Worm (Caenorhabditis elegans) whole organism, L4/young adult: ENCODE data around the gene srh-269.

Experiments used
- W03F9.2 ChIP-seq: fragments of 150-350 bp; optimal IDR thresholded peaks from 2 replicates; lab custom pipeline; 2014; ENCODE audit warnings: missing biosample characterization, missing genetic modification characterization
- dao-5 ChIP-seq: sonication (generic microtip); optimal IDR thresholded peaks from 2 replicates; lab custom pipeline; 2016; ENCODE audit warnings: missing genotype, missing genetic modification characterization, moderate library complexity, missing compliant biosample characterization
- him-1 ChIP-seq: sonication (generic microtip); optimal IDR thresholded peaks from 2 replicates; lab custom pipeline; 2016; ENCODE audit warnings: missing genotype, missing genetic modification reagents, missing genetic modification characterization, missing compliant biosample characterization

Gene srh-269

DNA sequence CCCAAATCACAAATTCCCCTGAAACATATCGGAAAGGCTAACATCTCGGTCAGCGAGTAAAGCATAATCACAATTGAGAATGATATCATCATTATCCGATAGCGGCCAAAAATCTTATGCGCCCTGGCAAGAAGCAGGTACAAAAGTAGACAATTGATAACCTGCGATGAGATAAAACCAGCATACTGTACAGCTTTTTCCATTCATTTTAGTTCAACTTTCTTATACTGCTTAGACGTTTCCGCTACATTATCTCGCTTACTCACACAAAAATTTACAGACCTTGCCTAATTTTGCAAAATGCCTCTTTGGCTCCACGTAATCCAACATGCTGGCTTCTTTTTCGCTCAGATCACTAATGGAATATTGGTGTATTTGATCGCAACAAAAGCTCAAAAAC lies 8.9 kb downstream of the srh-269 start, which contains the start of gene str-150:
TSS of gene str-150 (plus strand) at position 301 of the 400 bp plus-strand sequence.
- no peak for TF ChIP-seq him-1 (tag; lab: Kevin White, UChicago)
- no peak for TF ChIP-seq W03F9.2 (tag; lab: Kevin White, UChicago)
- TF ChIP-seq dao-5 (tag; lab: Kevin White, UChicago) = no peak

DNA sequence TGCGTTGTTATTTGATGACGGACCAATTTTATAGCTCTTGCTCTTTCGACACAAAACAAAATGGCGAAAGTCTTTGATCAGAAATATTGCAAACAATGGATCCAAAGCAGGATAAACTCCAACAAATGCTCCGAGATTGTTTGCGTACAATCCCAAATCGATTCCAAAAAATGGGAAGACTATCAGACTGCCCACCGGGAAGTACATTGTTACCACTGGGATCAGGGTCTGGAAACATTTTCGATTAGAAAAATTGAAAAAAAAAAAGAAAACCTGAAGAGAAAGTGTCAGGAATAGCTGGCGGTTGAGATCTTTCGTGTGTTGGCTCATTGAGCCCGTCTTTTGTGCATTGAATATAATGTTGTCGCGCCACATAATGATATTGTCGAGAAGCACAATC lies 10.8 kb downstream of the srh-269 start:
- TF ChIP-seq him-1 (tag; lab: Kevin White, UChicago) = no peak
- no peak for TF ChIP-seq W03F9.2 (tag; lab: Kevin White, UChicago)
- no peak for TF ChIP-seq dao-5 (tag; lab: Kevin White, UChicago)

DNA sequence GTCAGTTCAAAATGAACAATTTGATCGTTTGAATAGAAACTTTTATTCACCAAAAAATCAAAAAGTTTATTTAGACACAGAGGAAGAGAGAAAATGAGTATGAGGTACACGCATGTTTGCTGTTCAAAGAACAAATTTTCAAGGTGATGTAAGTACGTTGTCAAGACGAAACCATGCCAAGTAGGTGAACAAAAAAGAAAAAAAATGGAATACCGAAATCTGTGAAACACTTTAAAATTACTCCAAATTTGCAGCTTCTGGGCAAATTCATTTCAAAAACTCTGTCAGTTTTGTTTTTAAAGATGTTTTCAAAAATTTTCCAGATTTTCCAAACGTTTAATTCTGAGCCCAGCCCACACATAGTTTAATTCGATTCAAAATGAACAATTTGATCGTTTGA lies 11.4 kb downstream of the srh-269 start, which contains the start of gene nhr-271:
TSS of gene nhr-271 (minus strand) at position 101 of the 400 bp plus-strand sequence.
- TF ChIP-seq W03F9.2 (tag; lab: Kevin White, UChicago) (no peak), him-1 (tag; lab: Kevin White, UChicago) (no peak), dao-5 (tag; lab: Kevin White, UChicago) (no peak)

DNA sequence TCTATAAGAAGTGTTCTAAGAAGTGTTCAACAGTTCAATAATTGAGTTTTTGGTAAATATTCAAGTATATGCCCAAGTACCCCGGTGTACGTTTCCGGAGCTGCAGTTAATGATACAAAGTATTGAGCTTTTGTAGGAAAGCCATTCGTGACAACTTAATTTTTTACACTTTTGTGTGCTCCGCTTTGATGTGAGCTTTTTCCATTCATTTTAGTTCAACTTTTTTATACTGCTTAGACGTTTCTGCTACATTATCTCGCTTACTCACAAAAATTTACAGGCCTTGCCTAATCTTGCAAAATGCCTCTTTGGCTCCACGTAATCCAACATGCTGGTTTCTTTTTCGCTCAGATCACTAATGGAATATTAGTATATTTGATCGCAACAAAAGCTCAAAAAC lies 15.9 kb downstream of the srh-269 start, which contains the start of gene str-151:
TSS of gene str-151 (plus strand) at position 301 of the 400 bp plus-strand sequence.
- TF ChIP-seq dao-5 (tag; lab: Kevin White, UChicago) = no peak
- no peak for TF ChIP-seq him-1 (tag; lab: Kevin White, UChicago)
- TF ChIP-seq W03F9.2 (tag; lab: Kevin White, UChicago) = no peak

DNA sequence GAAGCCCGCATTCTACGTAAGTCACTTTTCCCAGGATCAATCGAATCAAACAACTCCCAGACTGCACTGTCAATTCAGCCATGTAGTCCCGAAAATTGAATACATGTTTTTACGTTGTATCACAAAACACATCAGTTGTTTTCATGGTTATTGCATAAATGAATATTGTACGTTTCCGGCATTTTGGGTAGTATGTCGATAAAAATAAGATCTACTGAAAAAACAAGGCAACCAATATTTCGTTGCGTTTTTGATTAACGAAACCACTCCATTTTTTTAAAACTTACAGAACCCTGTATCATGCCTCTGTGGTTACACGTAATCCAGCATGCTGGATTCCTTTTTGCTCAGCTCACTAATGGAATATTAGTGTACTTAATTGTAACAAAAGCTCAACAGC lies 18.7 kb downstream of the srh-269 start, which contains the start of gene str-149:
TSS of gene str-149 (plus strand) at position 301 of the 400 bp plus-strand sequence.
- TF ChIP-seq dao-5 (tag; lab: Kevin White, UChicago) = no peak
- TF ChIP-seq him-1 (tag; lab: Kevin White, UChicago) = no peak
- no peak for TF ChIP-seq W03F9.2 (tag; lab: Kevin White, UChicago)

DNA sequence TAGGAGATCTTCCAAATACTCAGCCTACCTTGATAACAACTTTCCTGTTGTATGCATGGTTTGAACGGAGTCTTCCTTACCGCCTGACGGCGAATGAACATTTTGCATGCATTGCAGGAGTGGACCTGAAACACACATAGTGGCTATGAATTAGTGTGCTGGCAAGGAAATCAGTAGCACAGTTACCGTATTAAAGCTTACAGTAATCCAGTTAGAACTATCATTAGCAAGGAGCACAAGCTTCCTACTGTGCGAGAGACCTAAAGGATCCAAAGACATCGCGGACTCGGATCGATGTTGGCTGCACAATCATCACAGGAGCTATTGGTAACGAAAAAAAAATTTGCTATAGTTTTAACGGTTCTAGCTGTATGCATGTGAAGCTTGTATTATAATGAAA lies 21.1 kb downstream of the srh-269 start, which contains the start of gene nhr-233:
TSS of gene nhr-233 (minus strand) at position 101 of the 400 bp plus-strand sequence.
- no peak for TF ChIP-seq W03F9.2 (tag; lab: Kevin White, UChicago)
- no peak for TF ChIP-seq dao-5 (tag; lab: Kevin White, UChicago)
- TF ChIP-seq him-1 (tag; lab: Kevin White, UChicago) = no peak

DNA sequence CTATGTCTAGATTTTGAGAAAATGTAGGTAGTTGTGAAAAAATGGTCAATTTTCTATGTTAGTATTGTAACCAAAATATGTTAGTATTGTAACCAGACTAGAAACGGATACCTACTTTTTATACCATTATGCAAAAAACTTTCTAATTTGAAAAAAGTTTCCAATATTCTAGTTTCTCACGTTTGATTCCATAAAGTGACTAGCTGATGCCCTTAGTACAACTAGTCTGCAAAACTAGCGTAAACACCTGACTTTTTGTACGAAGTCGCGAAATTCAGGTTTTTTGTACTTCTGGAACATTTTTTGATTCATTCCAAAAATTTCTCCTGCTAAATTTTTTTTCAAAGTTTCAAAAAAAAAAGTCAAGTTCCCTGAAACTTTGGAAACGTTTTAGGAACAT lies 23.8 kb downstream of the srh-269 start:
- no peak for TF ChIP-seq him-1 (tag; lab: Kevin White, UChicago)
- no peak for TF ChIP-seq dao-5 (tag; lab: Kevin White, UChicago)
- no peak for TF ChIP-seq W03F9.2 (tag; lab: Kevin White, UChicago)

DNA sequence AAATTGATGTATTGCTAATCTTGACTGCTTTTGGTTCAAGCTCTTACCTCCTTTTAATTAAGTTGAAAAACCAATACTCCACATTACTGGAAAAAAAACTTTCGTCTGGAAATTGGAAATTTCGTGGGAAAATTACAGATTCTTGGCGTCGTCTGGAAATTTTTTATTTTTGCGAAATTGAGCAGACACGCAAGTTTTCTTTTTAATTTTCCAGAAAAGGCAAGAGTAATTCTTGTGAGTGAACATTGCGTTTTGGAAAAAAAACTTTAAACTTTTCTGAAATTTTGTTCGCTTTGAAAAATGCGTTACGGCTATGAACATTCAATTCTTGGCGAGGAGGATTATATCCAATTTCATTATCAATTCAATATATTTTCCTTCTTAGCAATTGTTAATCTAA lies 26.2 kb downstream of the srh-269 start, which contains the start of gene sru-45:
TSS of gene sru-45 (plus strand) at position 301 of the 400 bp plus-strand sequence.
- TF ChIP-seq W03F9.2 (tag; lab: Kevin White, UChicago) = no peak
- TF ChIP-seq him-1 (tag; lab: Kevin White, UChicago) = no peak
- TF ChIP-seq dao-5 (tag; lab: Kevin White, UChicago) = no peak

DNA sequence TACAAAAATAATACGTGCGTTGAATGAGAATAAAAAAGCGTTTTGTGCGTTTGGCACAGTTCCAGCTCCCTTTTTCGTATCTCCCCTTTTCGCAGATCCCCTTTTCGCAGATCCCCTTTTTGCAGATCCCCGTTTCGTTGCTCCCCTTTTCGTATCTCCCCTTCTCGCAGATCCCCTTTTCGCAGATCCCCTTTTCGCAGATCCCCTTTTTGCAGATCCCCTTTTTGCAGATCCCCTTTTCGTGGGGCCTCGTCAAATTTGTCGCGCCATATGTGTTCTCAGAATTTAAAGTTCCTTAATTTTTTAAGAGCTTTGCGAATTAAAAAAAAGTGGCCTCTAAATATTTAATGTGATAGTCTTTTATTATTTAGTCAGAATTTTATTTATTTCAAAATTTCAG lies 38.9 kb downstream of the srh-269 start, which contains the start of gene Y32B12B.4:
TSS of gene Y32B12B.4 (plus strand) at position 399 of the 400 bp plus-strand sequence.
- TF ChIP-seq W03F9.2 (tag; lab: Kevin White, UChicago) = no peak
- TF ChIP-seq him-1 (tag; lab: Kevin White, UChicago) = no peak
- TF ChIP-seq dao-5 (tag; lab: Kevin White, UChicago) = no peak

DNA sequence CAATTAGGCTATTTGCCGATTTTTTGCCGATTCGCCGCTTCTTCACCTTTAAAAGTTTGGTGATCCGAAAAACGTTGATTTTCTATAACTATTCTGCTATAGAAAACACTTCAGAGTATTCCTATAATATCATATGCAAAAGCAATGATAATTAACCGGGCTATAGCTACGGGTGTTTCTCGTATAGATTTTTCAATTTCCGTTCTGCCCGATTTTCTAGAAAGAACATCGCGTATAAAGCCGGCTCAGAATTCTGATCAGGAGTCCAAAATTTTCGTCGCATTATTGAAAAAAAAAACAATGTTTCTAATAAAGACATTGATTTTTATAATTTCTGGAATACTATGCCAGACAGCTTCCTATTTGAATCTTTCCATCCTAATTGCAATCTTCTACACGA lies 41.2 kb downstream of the srh-269 start, which contains the start of gene srbc-65:
TSS of gene srbc-65 (plus strand) at position 301 of the 400 bp plus-strand sequence.
- TF ChIP-seq him-1 (tag; lab: Kevin White, UChicago) (no peak), W03F9.2 (tag; lab: Kevin White, UChicago) (no peak), dao-5 (tag; lab: Kevin White, UChicago) (no peak)

DNA sequence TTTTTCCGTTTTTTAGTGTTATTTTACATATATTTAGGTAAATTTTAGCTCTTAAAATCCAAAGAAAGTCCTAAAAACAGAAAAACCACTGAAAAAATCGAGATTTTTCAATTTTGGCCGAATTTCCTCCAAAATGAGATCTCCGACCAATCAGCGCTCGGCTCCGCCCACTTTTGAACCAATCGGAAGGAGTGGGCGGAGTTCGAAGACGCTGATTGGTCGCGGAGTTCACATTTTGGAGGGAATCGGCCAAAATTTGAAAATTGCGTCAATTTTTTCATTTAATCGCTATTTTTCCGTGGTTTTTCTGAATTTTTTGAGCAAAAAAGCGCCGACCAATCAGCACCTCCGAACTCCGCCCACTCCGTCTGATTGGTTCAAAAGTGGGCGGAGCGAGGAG lies 51.2 kb downstream of the srh-269 start:
- no peak for TF ChIP-seq dao-5 (tag; lab: Kevin White, UChicago)
- TF ChIP-seq him-1 (tag; lab: Kevin White, UChicago) = no peak
- no peak for TF ChIP-seq W03F9.2 (tag; lab: Kevin White, UChicago)
